Fruit fly (Drosophila melanogaster) whole organism, embryonic: ENCODE measurements around the gene Muc18B.

Experiments used
- Atf-2 ChIP-seq: fragments of 200-800 bp; sonication (Bioruptor generic); optimal IDR thresholded peaks from 2 replicates; lab custom pipeline; 2016; ENCODE audit warnings: missing biosample characterization, missing genetic modification characterization
- CG10267 ChIP-seq: fragments of 200-800 bp; sonication (Bioruptor generic); optimal IDR thresholded peaks from 2 replicates; lab custom pipeline; 2018; ENCODE audit warnings: missing biosample characterization, mild to moderate bottlenecking, missing genetic modification characterization, moderate library complexity
- CG10462 ChIP-seq: fragments of 200-800 bp; sonication (Bioruptor generic); optimal IDR thresholded peaks from 2 replicates; lab custom pipeline; 2016; ENCODE audit warnings: missing biosample characterization, missing genetic modification characterization
- CG10543 ChIP-seq: fragments of 200-800 bp; sonication (Bioruptor generic); optimal IDR thresholded peaks from 3 replicates; lab custom pipeline; 2017; ENCODE audit warnings: missing biosample characterization, mild to moderate bottlenecking, missing genetic modification characterization, moderate library complexity
- CG11504 ChIP-seq: fragments of 200-800 bp; sonication (Bioruptor generic); optimal IDR thresholded peaks from 3 replicates; lab custom pipeline; 2019; ENCODE audit warnings: missing biosample characterization, mild to moderate bottlenecking, missing genetic modification characterization, moderate library complexity
- CG11695 ChIP-seq: fragments of 200-800 bp; sonication (Bioruptor generic); IDR thresholded peaks from 3 replicates; pipeline ENCODE4 v1.3.6; 2022; ENCODE audit warnings: missing biosample characterization, missing genetic modification characterization
- CG12236 ChIP-seq: fragments of 200-800 bp; sonication (Bioruptor generic); optimal IDR thresholded peaks from 2 replicates; lab custom pipeline; 2016; ENCODE audit warnings: missing biosample characterization, missing genetic modification characterization
- CG14710 ChIP-seq: fragments of 200-800 bp; sonication (Bioruptor generic); optimal IDR thresholded peaks from 3 replicates; lab custom pipeline; 2019; ENCODE audit warnings: missing biosample characterization, mild to moderate bottlenecking, missing genetic modification characterization, moderate library complexity
- CG15269 ChIP-seq: fragments of 200-800 bp; sonication (Bioruptor generic); optimal IDR thresholded peaks from 2 replicates; lab custom pipeline; 2018; ENCODE audit warnings: missing biosample characterization, mild to moderate bottlenecking, missing genetic modification characterization, moderate library complexity
- CG16815 ChIP-seq: fragments of 200-800 bp; sonication (Bioruptor generic); optimal IDR thresholded peaks from 3 replicates; lab custom pipeline; 2017; ENCODE audit warnings: missing biosample characterization, mild to moderate bottlenecking, missing genetic modification characterization
- CG18619 ChIP-seq: fragments of 200-800 bp; sonication (Bioruptor generic); optimal IDR thresholded peaks from 3 replicates; lab custom pipeline; 2017; ENCODE audit warnings: missing biosample characterization, mild to moderate bottlenecking, missing genetic modification characterization
- CG2712 ChIP-seq: fragments of 200-800 bp; optimal IDR thresholded peaks from 3 replicates; lab custom pipeline; 2019; ENCODE audit warnings: missing biosample characterization, mild to moderate bottlenecking, missing genetic modification characterization, moderate library complexity
- CG32532 ChIP-seq: fragments of 200-800 bp; sonication (Bioruptor generic); IDR thresholded peaks from 2 replicates; pipeline ENCODE4 v1.3.6; 2022; ENCODE audit warnings: missing biosample characterization, missing genetic modification characterization
- CG3407 ChIP-seq: fragments of 200-800 bp; sonication (Bioruptor generic); optimal IDR thresholded peaks from 2 replicates; lab custom pipeline; 2018; ENCODE audit warnings: missing biosample characterization, mild to moderate bottlenecking, missing genetic modification characterization
- CG3847 ChIP-seq: fragments of 200-800 bp; sonication (Bioruptor generic); IDR thresholded peaks from 2 replicates; pipeline ENCODE4 v1.3.6; 2022; ENCODE audit warnings: missing biosample characterization, missing genetic modification characterization
- CG6689 ChIP-seq: fragments of 200-800 bp; sonication (Bioruptor generic); IDR thresholded peaks from 2 replicates; pipeline ENCODE4 v1.3.6; 2022; ENCODE audit warnings: missing biosample characterization, missing genetic modification characterization
- CG6765 ChIP-seq: fragments of 200-800 bp; sonication (Bioruptor generic); optimal IDR thresholded peaks from 3 replicates; lab custom pipeline; 2017; ENCODE audit warnings: missing biosample characterization, mild to moderate bottlenecking, missing genetic modification characterization
- CG8388 ChIP-seq: fragments of 200-800 bp; sonication (Bioruptor generic); optimal IDR thresholded peaks from 2 replicates; lab custom pipeline; 2019; ENCODE audit warnings: missing biosample characterization, mild to moderate bottlenecking, missing genetic modification characterization, moderate library complexity
- CG9727 ChIP-seq: fragments of 200-800 bp; sonication (Bioruptor generic); optimal IDR thresholded peaks from 3 replicates; lab custom pipeline; 2017; ENCODE audit warnings: missing biosample characterization, mild to moderate bottlenecking, missing genetic modification characterization
- CHES-1-like ChIP-seq: fragments of 200-800 bp; sonication (Bioruptor generic); optimal IDR thresholded peaks from 2 replicates; lab custom pipeline; 2016; ENCODE audit warnings: missing biosample characterization, missing genetic modification characterization
- CkIIα-i1 ChIP-seq: fragments of 200-800 bp; sonication (Bioruptor generic); IDR thresholded peaks from 2 replicates; pipeline ENCODE4 v1.3.6; 2022; ENCODE audit warnings: missing biosample characterization, missing genetic modification characterization
- Lhr ChIP-seq: fragments of 200-800 bp; sonication (Bioruptor generic); optimal IDR thresholded peaks from 3 replicates; lab custom pipeline; 2017; ENCODE audit warnings: mild to moderate bottlenecking, missing biosample characterization, missing genetic modification reagents, missing genetic modification characterization
- Med ChIP-seq: fragments of 200-800 bp; sonication (Bioruptor generic); peaks from one replicate; lab custom pipeline; 2016; ENCODE audit warnings: missing biosample characterization, missing genetic modification characterization, mild to moderate bottlenecking, inconsistent platforms, moderate library complexity
- Meics ChIP-seq: fragments of 200-800 bp; sonication (Bioruptor generic); optimal IDR thresholded peaks from 2 replicates; lab custom pipeline; 2017; ENCODE audit warnings: missing biosample characterization, mild to moderate bottlenecking, missing genetic modification characterization
- Oli ChIP-seq: fragments of 200-800 bp; sonication (Bioruptor generic); optimal IDR thresholded peaks from 2 replicates; lab custom pipeline; 2018; ENCODE audit warnings: missing biosample characterization, mild to moderate bottlenecking, missing genetic modification characterization, moderate library complexity
- Poxn ChIP-seq: fragments of 200-800 bp; sonication (Bioruptor generic); IDR thresholded peaks from 2 replicates; pipeline ENCODE4 v1.3.6; 2022; ENCODE audit warnings: missing biosample characterization, missing genetic modification characterization
- Rfx ChIP-seq: fragments of 200-800 bp; sonication (Bioruptor generic); IDR thresholded peaks from 2 replicates; pipeline ENCODE4 v1.3.6; 2022; ENCODE audit warnings: missing biosample characterization, missing genetic modification characterization
- Sox100B ChIP-seq: fragments of 200-800 bp; sonication (Bioruptor generic); optimal IDR thresholded peaks from 3 replicates; lab custom pipeline; 2018; ENCODE audit warnings: missing biosample characterization, mild to moderate bottlenecking, missing genetic modification characterization
- ac ChIP-seq: fragments of 200-800 bp; sonication (Bioruptor generic); optimal IDR thresholded peaks from 3 replicates; lab custom pipeline; 2017; ENCODE audit warnings: missing biosample characterization, mild to moderate bottlenecking, missing genetic modification characterization
- al ChIP-seq: fragments of 200-800 bp; sonication (Bioruptor generic); IDR thresholded peaks from 2 replicates; pipeline ENCODE4 v1.3.6; 2022; ENCODE audit warnings: missing biosample characterization, missing genetic modification characterization
- bsh ChIP-seq, 2 experiments: fragments of 200-800 bp; sonication (Bioruptor generic); optimal IDR thresholded peaks; 2 replicates each; lab custom pipeline; 2017 to 2018; ENCODE audit warnings: mild to moderate bottlenecking in 2 of 2, missing biosample characterization in 2 of 2, missing genetic modification characterization in 2 of 2, moderate library complexity in 1 of 2
- btn ChIP-seq: fragments of 200-800 bp; sonication (Bioruptor generic); optimal IDR thresholded peaks from 2 replicates; lab custom pipeline; 2016; ENCODE audit warnings: missing biosample characterization, missing genetic modification characterization
- cad ChIP-seq: fragments of >200 bp; optimal IDR thresholded peaks from 2 replicates; lab custom pipeline; 2017; ENCODE audit warnings: missing biosample characterization, missing genetic modification characterization
- fd3F ChIP-seq: fragments of 200-800 bp; sonication (Bioruptor generic); optimal IDR thresholded peaks from 2 replicates; lab custom pipeline; 2018; ENCODE audit warnings: missing biosample characterization, mild to moderate bottlenecking, missing genetic modification characterization, moderate library complexity
- fd96Cb ChIP-seq: fragments of 200-800 bp; sonication (Bioruptor generic); optimal IDR thresholded peaks from 2 replicates; lab custom pipeline; 2018; ENCODE audit warnings: missing biosample characterization, mild to moderate bottlenecking, missing genetic modification characterization, moderate library complexity
- gcm2 ChIP-seq: fragments of 200-800 bp; sonication (Bioruptor generic); optimal IDR thresholded peaks from 2 replicates; lab custom pipeline; 2016; ENCODE audit warnings: missing biosample characterization, missing genetic modification characterization
- jigr1 ChIP-seq: fragments of 200-800 bp; sonication (Bioruptor generic); IDR thresholded peaks from 3 replicates; pipeline ENCODE4 v1.3.6; 2022; ENCODE audit warnings: missing biosample characterization, missing genetic modification characterization
- nom ChIP-seq: fragments of 200-800 bp; sonication (Bioruptor generic); optimal IDR thresholded peaks from 2 replicates; lab custom pipeline; 2017; ENCODE audit warnings: missing biosample characterization, missing genetic modification characterization, mild to moderate bottlenecking, moderate library complexity, missing genetic modification reagents
- pan ChIP-seq, 4 experiments: fragments of >200 bp in 3 of 4; fragments of 200-800 bp in 1 of 4; sonication (Bioruptor generic) in 1 of 4; optimal IDR thresholded peaks in 3 of 4; IDR thresholded peaks in 1 of 4; 2 replicates each; pipeline versions ENCODE4 v1.3.6 to Lab custom; 2017 to 2022; ENCODE audit warnings: missing biosample characterization in 2 of 4, missing genetic modification characterization in 2 of 4, mixed read lengths in 1 of 4
- phol ChIP-seq: fragments of 200-800 bp; sonication (Bioruptor generic); optimal IDR thresholded peaks from 3 replicates; lab custom pipeline; 2018; ENCODE audit warnings: missing biosample characterization, mild to moderate bottlenecking, missing genetic modification characterization, moderate library complexity
- pita ChIP-seq: fragments of 200-800 bp; sonication (Bioruptor generic); optimal IDR thresholded peaks from 2 replicates; lab custom pipeline; 2017; ENCODE audit warnings: missing biosample characterization, mild to moderate bottlenecking, missing genetic modification characterization
- ranshi ChIP-seq: fragments of 200-800 bp; sonication (Bioruptor generic); IDR thresholded peaks from 2 replicates; pipeline ENCODE4 v1.3.6; 2022; ENCODE audit warnings: missing biosample characterization, missing genetic modification characterization
- repo ChIP-seq: fragments of 200-800 bp; sonication (Bioruptor generic); optimal IDR thresholded peaks from 2 replicates; lab custom pipeline; 2016; ENCODE audit warnings: missing biosample characterization, missing genetic modification characterization
- ro ChIP-seq: fragments of 200-800 bp; sonication (Bioruptor generic); IDR thresholded peaks from 2 replicates; pipeline ENCODE4 v1.3.6; 2022; ENCODE audit warnings: missing biosample characterization, missing genetic modification characterization
- sens-2 ChIP-seq: fragments of 200-800 bp; sonication (Bioruptor generic); IDR thresholded peaks from 2 replicates; pipeline ENCODE4 v1.3.6; 2022; ENCODE audit warnings: missing biosample characterization, missing genetic modification characterization
- tup ChIP-seq: fragments of 200-800 bp; sonication (Bioruptor generic); optimal IDR thresholded peaks from 2 replicates; lab custom pipeline; 2016; ENCODE audit warnings: missing biosample characterization, mild to moderate bottlenecking, missing genetic modification characterization, moderate library complexity
- wek ChIP-seq: fragments of 200-800 bp; sonication (Bioruptor generic); optimal IDR thresholded peaks from 3 replicates; lab custom pipeline; 2018; ENCODE audit warnings: missing biosample characterization, mild to moderate bottlenecking, missing genetic modification characterization, moderate library complexity

Muc18B gene

dm6 chrX:19262553-19262952 lies 47.2 kb downstream of the Muc18B start (continued):
- TF ChIP-seq bsh (GFP tag; optimal IDR thresholded peaks at IDR 0.05; lab: Kevin White, UChicago) (peak in 1 of 2 experiments; percentile 6), sens-2 (GFP tag; lab: Robert Waterston, UW) (0 out of 2 replicates have a peak, but pooled peaks have one; percentile 11), CkIIα-i1 (GFP tag; lab: Robert Waterston, UW) (no peak), CG3847 (GFP tag; lab: Robert Waterston, UW) (no peak), fd96Cb (no peak), CG10267 (tag; lab: Kevin White, UChicago) (peak; percentile 2), nom (GFP tag; lab: Kevin White, UChicago) (no peak), pan (optimal IDR thresholded peaks at IDR 0.05; lab: Kevin White, UChicago) (no peak), pan (GFP tag; optimal IDR thresholded peaks at IDR 0.05 in 1 of 2, IDR thresholded peaks at IDR 0.05 in 1 of 2) (peak in 1 of 2 experiments; percentile 50), Sox100B (no peak), CG11695 (GFP tag; lab: Robert Waterston, UW) (peak; percentile 43; the same call in 1 of the 3 replicates), CG11504 (no peak), fd3F (GFP tag; lab: Kevin White, UChicago) (no peak), CG16815 (no peak), CG9727 (no peak), CG6689 (GFP tag; lab: Robert Waterston, UW) (0 out of 2 replicates have a peak, but pooled peaks have one; percentile 16), CG10462 (no peak), Meics (GFP tag; lab: Kevin White, UChicago) (peak; percentile 21), CG8388 (GFP tag; lab: Kevin White, UChicago) (no peak), CG12236 (GFP tag; lab: Kevin White, UChicago) (no peak), CG2712 (tag; lab: Kevin White, UChicago) (peak; percentile 52), gcm2 (GFP tag; lab: Kevin White, UChicago) (no peak), wek (no peak), cad (GFP tag; lab: Kevin White, UChicago) (no peak), Rfx (GFP tag; lab: Robert Waterston, UW) (no peak), CG6765 (GFP tag; lab: Kevin White, UChicago) (no peak), al (GFP tag; lab: Robert Waterston, UW) (no peak), jigr1 (GFP tag; lab: Robert Waterston, UW) (no peak), phol (tag; lab: Kevin White, UChicago) (peak; percentile 52), Atf-2 (GFP tag; lab: Kevin White, UChicago) (no peak), ranshi (GFP tag; lab: Robert Waterston, UW) (no peak), ro (GFP tag; lab: Robert Waterston, UW) (no peak), tup (no peak), Lhr (GFP tag; lab: Kevin White, UChicago) (no peak), CG15269 (peak; percentile 35), CHES-1-like (no peak), btn (GFP tag; lab: Kevin White, UChicago) (no peak), CG18619 (GFP tag; lab: Kevin White, UChicago) (no peak), Med (no peak), Oli (tag; lab: Kevin White, UChicago) (peak; percentile 5), CG14710 (tag; lab: Kevin White, UChicago) (peak; percentile 20), CG3407 (GFP tag; lab: Kevin White, UChicago) (no peak), CG10543 (GFP tag; lab: Kevin White, UChicago) (no peak), ac (GFP tag; lab: Kevin White, UChicago) (no peak), CG32532 (peak; percentile 11; the same call in 1 of the 2 replicates), Poxn (GFP tag; lab: Robert Waterston, UW) (no peak), repo (no peak), pita (GFP tag; lab: Kevin White, UChicago) (no peak)
